Worm (Caenorhabditis elegans) whole organism, L2 larva: ENCODE data around the gene Y73B6A.3.

Source experiments
- C34F6.9 ChIP-seq: fragments of 150-350 bp; optimal IDR thresholded peaks from 2 replicates; lab custom pipeline; 2014; ENCODE audit warnings: missing biosample characterization, missing genetic modification characterization
- F13H6.1 ChIP-seq: sonication (generic microtip); optimal IDR thresholded peaks from 2 replicates; lab custom pipeline; 2016; ENCODE audit warnings: missing genetic modification characterization, missing compliant biosample characterization
- R02D3.7 ChIP-seq: fragments of 150-350 bp; optimal IDR thresholded peaks from 2 replicates; lab custom pipeline; 2014; ENCODE audit warnings: missing biosample characterization, missing genetic modification characterization
- Y55F3AM.14 ChIP-seq: fragments of 200-800 bp; sonication (Bioruptor generic); optimal IDR thresholded peaks from 2 replicates; lab custom pipeline; 2018; ENCODE audit warnings: mild to moderate bottlenecking, missing genetic modification characterization, missing compliant biosample characterization
- ZK546.5 ChIP-seq: sonication (generic microtip); optimal IDR thresholded peaks from 2 replicates; lab custom pipeline; 2017; ENCODE audit warnings: missing biosample characterization, missing genetic modification characterization
- alr-1 ChIP-seq: fragments of 150-350 bp; optimal IDR thresholded peaks from 2 replicates; lab custom pipeline; 2014; ENCODE audit warnings: missing biosample characterization, missing genetic modification characterization
- ama-1 ChIP-seq: fragments of 150-350 bp; optimal IDR thresholded peaks from 2 replicates; lab custom pipeline; 2018; ENCODE audit warnings: inconsistent platforms
- blmp-1 ChIP-seq: sonication (generic microtip); optimal IDR thresholded peaks from 2 replicates; lab custom pipeline; 2017; ENCODE audit warnings: missing genetic modification characterization, mild to moderate bottlenecking, missing compliant biosample characterization, antibody characterized with exemption, moderate library complexity; ENCODE audit not compliant: insufficient read depth
- ceh-16 ChIP-seq: fragments of 150-350 bp; optimal IDR thresholded peaks from 2 replicates; lab custom pipeline; 2014; ENCODE audit warnings: missing biosample characterization, missing genetic modification characterization
- ceh-82 ChIP-seq: fragments of 150-350 bp; optimal IDR thresholded peaks from 2 replicates; lab custom pipeline; 2014; ENCODE audit warnings: missing biosample characterization, missing genetic modification characterization
- crh-2 ChIP-seq: sonication (generic microtip); optimal IDR thresholded peaks from 2 replicates; lab custom pipeline; 2017; ENCODE audit warnings: missing biosample characterization, missing genetic modification characterization
- dmd-4 ChIP-seq: sonication (generic microtip); optimal IDR thresholded peaks from 2 replicates; lab custom pipeline; 2017; ENCODE audit warnings: missing biosample characterization, missing genetic modification characterization
- egl-27 ChIP-seq: sonication (generic microtip); optimal IDR thresholded peaks from 3 replicates; lab custom pipeline; 2017; ENCODE audit warnings: missing biosample characterization, missing genetic modification reagents, missing genetic modification characterization
- elt-1 ChIP-seq: fragments of 150-350 bp; optimal IDR thresholded peaks from 2 replicates; lab custom pipeline; 2014; ENCODE audit warnings: missing biosample characterization, missing genetic modification characterization
- elt-3 ChIP-seq: sonication (generic microtip); optimal IDR thresholded peaks from 2 replicates; lab custom pipeline; 2017; ENCODE audit warnings: missing biosample characterization, missing genetic modification characterization
- fos-1 ChIP-seq: fragments of 150-350 bp; optimal IDR thresholded peaks from 2 replicates; lab custom pipeline; 2014; ENCODE audit warnings: missing biosample characterization, missing genetic modification characterization
- gmeb-1 ChIP-seq: fragments of 150-350 bp; optimal IDR thresholded peaks from 2 replicates; lab custom pipeline; 2014; ENCODE audit warnings: missing biosample characterization, missing genetic modification characterization
- lin-11 ChIP-seq: fragments of 150-350 bp; sonication (generic microtip); optimal IDR thresholded peaks from 2 replicates; lab custom pipeline; 2014; ENCODE audit warnings: missing biosample characterization, missing genetic modification characterization, inconsistent platforms, mixed read lengths
- lin-13 ChIP-seq: fragments of 150-350 bp; optimal IDR thresholded peaks from 2 replicates; lab custom pipeline; 2014; ENCODE audit warnings: missing biosample characterization, missing genetic modification reagents, missing genetic modification characterization
- lin-39 ChIP-seq: fragments of 150-350 bp; optimal IDR thresholded peaks from 2 replicates; lab custom pipeline; 2014; ENCODE audit warnings: missing biosample characterization, missing genetic modification reagents, missing genetic modification characterization
- lsy-2 ChIP-seq, 2 experiments: fragments of 150-350 bp in 1 of 2; sonication (generic microtip) in 1 of 2; optimal IDR thresholded peaks; 2 replicates each; lab custom pipeline; 2014 to 2017; ENCODE audit warnings: missing biosample characterization in 2 of 2, missing genetic modification characterization in 2 of 2
- mbf-1 ChIP-seq: sonication (generic microtip); optimal IDR thresholded peaks from 2 replicates; lab custom pipeline; 2017; ENCODE audit warnings: missing biosample characterization, missing genetic modification characterization
- mdl-1 ChIP-seq, 2 experiments: fragments of 150-350 bp in 1 of 2; sonication (generic microtip) in 1 of 2; optimal IDR thresholded peaks; 2 replicates each; lab custom pipeline; 2017; ENCODE audit warnings: missing biosample characterization in 2 of 2, missing genetic modification characterization in 2 of 2
- nhr-10 ChIP-seq: sonication (generic microtip); optimal IDR thresholded peaks from 2 replicates; lab custom pipeline; 2017; ENCODE audit warnings: missing biosample characterization, missing genetic modification characterization
- nhr-11 ChIP-seq: fragments of 150-350 bp; optimal IDR thresholded peaks from 2 replicates; lab custom pipeline; 2014; ENCODE audit warnings: missing biosample characterization, missing genetic modification characterization
- nhr-12 ChIP-seq: fragments of 150-350 bp; optimal IDR thresholded peaks from 2 replicates; lab custom pipeline; 2014; ENCODE audit warnings: missing biosample characterization, missing genetic modification characterization
- nhr-129 ChIP-seq: fragments of 150-350 bp; optimal IDR thresholded peaks from 2 replicates; lab custom pipeline; 2014; ENCODE audit warnings: missing biosample characterization, missing genetic modification characterization
- nhr-21 ChIP-seq: fragments of 150-350 bp; optimal IDR thresholded peaks from 2 replicates; lab custom pipeline; 2014; ENCODE audit warnings: missing biosample characterization, missing genetic modification characterization
- nhr-237 ChIP-seq: fragments of 150-350 bp; optimal IDR thresholded peaks from 2 replicates; lab custom pipeline; 2014; ENCODE audit warnings: missing biosample characterization, missing genetic modification characterization
- nhr-25 ChIP-seq: fragments of 150-350 bp; sonication (generic microtip); optimal IDR thresholded peaks from 3 replicates; lab custom pipeline; 2014; ENCODE audit warnings: missing biosample characterization, missing genetic modification characterization
- nhr-77 ChIP-seq: fragments of 150-350 bp; optimal IDR thresholded peaks from 2 replicates; lab custom pipeline; 2014; ENCODE audit warnings: missing biosample characterization, missing genetic modification characterization
- peb-1 ChIP-seq: fragments of 150-350 bp; optimal IDR thresholded peaks from 2 replicates; lab custom pipeline; 2014; ENCODE audit warnings: missing biosample characterization, missing genetic modification characterization
- sem-4 ChIP-seq: fragments of 150-350 bp; optimal IDR thresholded peaks from 2 replicates; lab custom pipeline; 2014; ENCODE audit warnings: missing biosample characterization, missing genetic modification reagents, missing genetic modification characterization
- skn-1 ChIP-seq: sonication (generic microtip); optimal IDR thresholded peaks from 2 replicates; lab custom pipeline; 2017; ENCODE audit warnings: missing biosample characterization, missing genetic modification characterization
- sma-3 ChIP-seq: sonication (generic microtip); optimal IDR thresholded peaks from 2 replicates; lab custom pipeline; 2016; ENCODE audit warnings: missing genetic modification reagents, missing genetic modification characterization, missing compliant biosample characterization
- sma-9 ChIP-seq, 2 experiments: fragments of 150-350 bp in 1 of 2; sonication (generic microtip) in 1 of 2; optimal IDR thresholded peaks; 2 replicates each; lab custom pipeline; 2014 to 2016; ENCODE audit warnings: missing genetic modification characterization in 2 of 2, mild to moderate bottlenecking in 1 of 2, missing biosample characterization in 1 of 2, missing compliant biosample characterization in 1 of 2, missing genetic modification reagents in 1 of 2, moderate library complexity in 1 of 2
- unc-39 ChIP-seq: fragments of 150-350 bp; optimal IDR thresholded peaks from 2 replicates; lab custom pipeline; 2014; ENCODE audit warnings: missing biosample characterization, missing genetic modification characterization
- unc-55 ChIP-seq: fragments of 150-350 bp; sonication (generic microtip); optimal IDR thresholded peaks from 3 replicates; lab custom pipeline; 2014; ENCODE audit warnings: missing biosample characterization, missing genetic modification reagents, missing genetic modification characterization
- unc-62 ChIP-seq: fragments of 150-350 bp; optimal IDR thresholded peaks from 2 replicates; lab custom pipeline; 2014; ENCODE audit warnings: missing biosample characterization, missing genetic modification reagents, missing genetic modification characterization
- zag-1 ChIP-seq: fragments of 150-350 bp; optimal IDR thresholded peaks from 2 replicates; lab custom pipeline; 2014; ENCODE audit warnings: missing biosample characterization, missing genetic modification characterization
- ztf-1 ChIP-seq: fragments of 200-800 bp; sonication (Bioruptor generic); conservative IDR thresholded peaks from 2 replicates; pipeline ENCODE4 v1.3.6; 2022; ENCODE audit warnings: missing genetic modification characterization, missing compliant biosample characterization
- ztf-11 ChIP-seq: sonication (generic microtip); optimal IDR thresholded peaks from 2 replicates; lab custom pipeline; 2017; ENCODE audit warnings: missing biosample characterization, missing genetic modification characterization
- ztf-4 ChIP-seq: fragments of 150-350 bp; optimal IDR thresholded peaks from 2 replicates; lab custom pipeline; 2014; ENCODE audit warnings: missing biosample characterization, missing genetic modification characterization

Y73B6A.3 gene

DNA sequence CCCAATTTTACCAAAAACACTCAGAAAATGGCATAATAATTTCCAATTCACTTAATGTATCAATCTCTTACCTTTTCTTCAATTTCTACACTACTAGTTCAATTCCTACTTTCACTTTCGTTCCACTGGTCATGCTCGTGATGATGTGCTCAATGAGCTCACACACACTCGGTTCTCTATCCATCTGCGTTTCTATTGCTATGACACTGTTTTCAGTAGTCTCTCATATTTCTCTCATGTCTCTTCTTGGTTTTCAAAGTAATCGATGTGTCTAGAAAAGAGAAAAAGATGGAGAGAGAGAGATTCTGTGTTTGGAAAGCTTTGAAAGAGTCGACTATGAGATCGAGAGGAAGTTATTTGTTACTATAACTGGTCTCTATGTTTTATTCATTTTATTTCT lies 27.1 kb upstream of the Y73B6A.3 start (continued):
- TF ChIP-seq ztf-1 (GFP tag; lab: Robert Waterston, UW) (no peak), unc-39 (tag; lab: Kevin White, UChicago) (no peak), lin-39 (tag; lab: Kevin White, UChicago) (no peak), lin-11 (tag; lab: Kevin White, UChicago) (no peak), skn-1 (tag; lab: Kevin White, UChicago) (no peak), nhr-21 (tag; lab: Kevin White, UChicago) (no peak), crh-2 (tag; lab: Kevin White, UChicago) (peak; percentile 83), Y55F3AM.14 (GFP tag; lab: Kevin White, UChicago) (no peak), peb-1 (no peak), nhr-25 (no peak), R02D3.7 (tag; lab: Kevin White, UChicago) (no peak), zag-1 (tag; lab: Kevin White, UChicago) (peak; percentile 63), F13H6.1 (tag; lab: Kevin White, UChicago) (peak; percentile 51), nhr-237 (tag; lab: Kevin White, UChicago) (no peak)

DNA sequence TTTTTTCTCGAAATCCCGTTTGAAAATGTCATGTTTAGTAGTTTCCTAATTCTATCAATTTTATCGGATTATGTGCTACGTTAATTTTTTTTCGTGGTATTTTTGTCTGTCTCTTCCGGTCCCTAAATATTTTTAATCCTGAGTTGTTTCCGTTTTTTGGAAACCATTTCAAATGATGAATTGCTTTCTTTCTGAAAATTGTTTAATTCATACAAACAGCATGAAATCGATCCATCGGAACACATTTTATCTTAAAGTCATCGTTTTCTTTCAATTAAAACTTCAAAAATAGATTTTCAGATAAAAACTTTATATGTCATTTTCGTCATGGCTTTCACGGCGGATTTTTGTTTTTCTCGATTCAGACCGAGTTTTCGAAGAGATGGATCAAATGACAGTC lies 22.3 kb upstream of the Y73B6A.3 start, which contains the start of gene spd-3:
spd-3 (plus strand) TSS at position 301 of the 400 bp plus-strand sequence.
- no peak for TF ChIP-seq elt-1 (tag; lab: Kevin White, UChicago)
- TF ChIP-seq ceh-82 (tag; lab: Kevin White, UChicago) = no peak
- TF ChIP-seq, all 48 proteins: peak for 0

DNA sequence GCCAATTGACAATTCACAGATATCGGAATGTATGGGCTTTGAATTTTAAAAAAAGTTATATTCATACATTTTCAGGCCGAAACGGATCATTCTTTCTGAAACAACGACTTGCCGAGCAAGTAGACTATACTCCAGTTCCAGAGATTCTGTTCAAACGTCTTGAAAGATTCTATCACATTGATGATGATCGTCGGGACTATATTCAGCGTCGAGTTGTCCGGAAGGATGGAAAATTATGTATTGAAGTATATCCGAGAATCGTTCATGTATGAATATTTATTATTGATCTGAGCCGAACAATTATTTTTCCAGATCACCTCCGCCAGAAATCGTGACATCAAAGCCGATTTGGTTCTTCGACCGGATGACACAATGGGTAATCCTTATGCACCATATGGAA lies 17.5 kb upstream of the Y73B6A.3 start:
- TF ChIP-seq sma-3 = no peak
- no peak for TF ChIP-seq ztf-1 (GFP tag; lab: Robert Waterston, UW)
- TF ChIP-seq lin-13 = no peak
- no peak for TF ChIP-seq nhr-10 (tag; lab: Kevin White, UChicago)
- TF ChIP-seq blmp-1 (tag; lab: Kevin White, UChicago) = no peak
- TF ChIP-seq, all 48 proteins: peak for 0

DNA sequence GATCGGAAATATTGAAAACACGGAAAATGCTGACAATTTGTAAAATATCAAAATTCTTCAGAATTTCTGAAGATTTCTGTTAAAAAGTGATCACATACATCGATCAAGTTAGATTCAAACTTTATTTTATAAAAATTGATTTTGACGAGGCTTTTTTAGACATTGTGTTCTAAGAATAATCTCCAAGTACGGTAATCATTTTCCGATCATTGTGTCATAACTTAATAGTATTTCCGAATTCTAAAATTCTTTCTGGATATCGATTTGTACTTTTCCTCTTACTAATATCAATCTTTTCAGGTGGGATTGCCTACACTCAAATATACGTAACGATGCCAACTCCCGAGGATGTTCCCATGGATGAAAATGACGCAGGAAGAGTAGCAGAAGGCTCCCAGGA lies 16.9 kb upstream of the Y73B6A.3 start, which contains the start of gene usp-4:
usp-4 (plus strand) TSS at position 301 of the 400 bp plus-strand sequence.
- TF ChIP-seq ztf-4 = no peak
- no peak for TF ChIP-seq lin-39 (tag; lab: Kevin White, UChicago)
- TF ChIP-seq ZK546.5 (tag; lab: Kevin White, UChicago) = no peak
- TF ChIP-seq F13H6.1 (tag; lab: Kevin White, UChicago) = no peak
- no peak for TF ChIP-seq zag-1 (tag; lab: Kevin White, UChicago)
- TF ChIP-seq mbf-1 (tag; lab: Kevin White, UChicago) = no peak
- TF ChIP-seq lsy-2 (tag; optimal IDR thresholded peaks at IDR 0.05; lab: Kevin White, UChicago) = no peak
- no peak for TF ChIP-seq blmp-1 (tag; lab: Kevin White, UChicago)
- no peak for TF ChIP-seq fos-1
- no peak for TF ChIP-seq peb-1
- TF ChIP-seq ceh-82 (tag; lab: Kevin White, UChicago) = no peak
- TF ChIP-seq nhr-77 (tag; lab: Kevin White, UChicago) = no peak
- TF ChIP-seq C34F6.9 (tag; lab: Kevin White, UChicago) = no peak
- no peak for TF ChIP-seq unc-62
- no peak for TF ChIP-seq dmd-4 (tag; lab: Kevin White, UChicago)
- TF ChIP-seq nhr-12 = no peak
- no peak for TF ChIP-seq unc-39 (tag; lab: Kevin White, UChicago)
- TF ChIP-seq ama-1 (lab: Kevin White, UChicago) = no peak
- TF ChIP-seq egl-27 = no peak
- TF ChIP-seq, all 48 proteins: peak for 0

DNA sequence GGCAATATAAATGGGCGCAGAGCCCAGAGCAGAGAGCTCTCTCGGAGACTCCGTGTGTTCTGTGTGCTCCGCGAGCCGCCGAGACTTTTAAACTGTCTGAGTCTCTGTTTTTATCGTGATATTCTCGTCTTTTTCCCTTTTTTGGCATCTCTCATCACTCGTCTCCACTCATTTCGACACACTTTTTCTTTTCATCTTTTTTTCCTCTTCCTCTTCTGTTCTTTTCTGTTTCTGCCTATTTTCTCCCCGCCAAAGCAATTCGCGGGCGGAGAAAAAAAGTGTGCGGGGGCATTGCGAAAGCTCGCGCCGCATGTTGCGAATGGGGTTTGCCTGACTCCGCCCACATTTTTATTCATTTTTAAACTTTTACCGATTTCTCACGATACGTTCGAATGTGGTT lies 16.3 kb upstream of the Y73B6A.3 start:
- TF ChIP-seq nhr-12 = no peak
- TF ChIP-seq R02D3.7 (tag; lab: Kevin White, UChicago) = no peak
- TF ChIP-seq lin-11 (tag; lab: Kevin White, UChicago) = peak; percentile 93
- TF ChIP-seq ceh-16 = peak; percentile 30
- peak; percentile 88 for TF ChIP-seq gmeb-1
- peak; percentile 56 for TF ChIP-seq nhr-237 (tag; lab: Kevin White, UChicago)
- TF ChIP-seq blmp-1 (tag; lab: Kevin White, UChicago) = peak; percentile 31
- TF ChIP-seq unc-55 (GFP tag; lab: Kevin White, UChicago) = peak; percentile 93
- no peak for TF ChIP-seq nhr-11 (tag; lab: Kevin White, UChicago)
- peak; percentile 94 for TF ChIP-seq C34F6.9 (tag; lab: Kevin White, UChicago)
- peak; percentile 65 for TF ChIP-seq ztf-11
- TF ChIP-seq egl-27 = peak; percentile 81
- TF ChIP-seq lsy-2 (tag; optimal IDR thresholded peaks at IDR 0.05; lab: Kevin White, UChicago) = peak; percentile 64 to 84
- TF ChIP-seq alr-1 = no peak
- TF ChIP-seq elt-1 (tag; lab: Kevin White, UChicago) = no peak
- TF ChIP-seq sma-9 (GFP tag; optimal IDR thresholded peaks at IDR 0.05; lab: Kevin White, UChicago) = peak; percentile 82
- TF ChIP-seq sma-9 (tag; optimal IDR thresholded peaks at IDR 0.05; lab: Kevin White, UChicago) = no peak
- no peak for TF ChIP-seq nhr-77 (tag; lab: Kevin White, UChicago)
- no peak for TF ChIP-seq peb-1
- no peak for TF ChIP-seq dmd-4 (tag; lab: Kevin White, UChicago)
- peak; percentile 77 for TF ChIP-seq ztf-4
- peak; percentile 82 for TF ChIP-seq nhr-129 (tag; lab: Kevin White, UChicago)
- peak; percentile 77 for TF ChIP-seq sem-4 (tag; lab: Kevin White, UChicago)
- TF ChIP-seq ceh-82 (tag; lab: Kevin White, UChicago) = peak; percentile 21
- TF ChIP-seq elt-3 = no peak
- peak in 1 of 2 experiments; percentile 15 for TF ChIP-seq mdl-1 (tag; optimal IDR thresholded peaks at IDR 0.05; lab: Kevin White, UChicago)
- TF ChIP-seq nhr-21 (tag; lab: Kevin White, UChicago) = peak; percentile 77
